Worm (Caenorhabditis elegans) whole organism, L1 larva: ENCODE results near the gene gck-4.

Experiments used
- ama-1 ChIP-seq: fragments of 150-350 bp; optimal IDR thresholded peaks from 2 replicates; lab custom pipeline; 2014
- hpl-2 ChIP-seq: fragments of 150-350 bp; optimal IDR thresholded peaks from 2 replicates; lab custom pipeline; 2014; ENCODE audit warnings: missing biosample characterization, missing genetic modification reagents, missing genetic modification characterization
- nhr-11 ChIP-seq: fragments of 150-350 bp; optimal IDR thresholded peaks from 2 replicates; lab custom pipeline; 2014; ENCODE audit warnings: missing biosample characterization, missing genetic modification characterization
- nhr-76 ChIP-seq: sonication (generic microtip); optimal IDR thresholded peaks from 2 replicates; lab custom pipeline; 2017; ENCODE audit warnings: missing biosample characterization, missing genetic modification characterization
- nhr-77 ChIP-seq: fragments of 150-350 bp; optimal IDR thresholded peaks from 2 replicates; lab custom pipeline; 2014; ENCODE audit warnings: missing biosample characterization, missing genetic modification characterization
- pqm-1 ChIP-seq: sonication (generic microtip); optimal IDR thresholded peaks from 3 replicates; lab custom pipeline; 2017; ENCODE audit warnings: missing biosample characterization, missing genetic modification characterization
- skn-1 ChIP-seq: fragments of 150-350 bp; optimal IDR thresholded peaks from 2 replicates; lab custom pipeline; 2014; ENCODE audit warnings: missing biosample characterization, missing genetic modification characterization
- tbx-2 ChIP-seq: sonication (generic microtip); optimal IDR thresholded peaks from 2 replicates; lab custom pipeline; 2016; ENCODE audit warnings: missing genetic modification characterization, missing compliant biosample characterization
- unc-130 ChIP-seq: fragments of 150-350 bp; optimal IDR thresholded peaks from 2 replicates; lab custom pipeline; 2017; ENCODE audit warnings: missing biosample characterization, missing genetic modification characterization, inconsistent platforms
- unc-86 ChIP-seq: sonication (generic microtip); optimal IDR thresholded peaks from 2 replicates; lab custom pipeline; 2016; ENCODE audit warnings: missing genetic modification characterization, missing compliant biosample characterization

DNA sequence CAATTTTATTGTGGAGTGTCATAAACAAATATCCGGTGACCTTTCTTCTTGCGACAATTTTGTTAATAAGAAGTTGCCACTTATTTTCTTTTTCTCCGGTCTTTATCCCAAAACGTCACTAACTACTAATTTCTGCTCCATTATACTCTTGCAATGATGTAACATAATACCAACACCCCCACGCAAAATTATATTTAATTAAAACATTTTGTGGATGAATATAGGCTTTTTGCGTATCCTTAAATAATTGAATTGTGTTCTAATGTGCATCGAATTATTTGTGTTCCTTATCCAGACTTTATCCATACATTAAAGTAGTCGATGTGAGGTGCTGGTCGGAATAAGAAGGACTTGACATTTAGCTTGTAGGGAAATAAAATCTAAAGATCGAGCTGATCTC is 25.9 kb downstream of the gck-4 start:
- TF ChIP-seq nhr-76 (tag; lab: Kevin White, UChicago) (no peak), unc-130 (tag; lab: Kevin White, UChicago) (no peak), hpl-2 (no peak), tbx-2 (tag; lab: Kevin White, UChicago) (no peak), ama-1 (lab: Kevin White, UChicago) (no peak), skn-1 (tag; lab: Kevin White, UChicago) (no peak), unc-86 (no peak), nhr-77 (no peak), nhr-11 (no peak), pqm-1 (tag; lab: Kevin White, UChicago) (no peak)
